Worm (Caenorhabditis elegans): ENCODE results near the gene E04D5.4.
"Not testable (repeated sequence)": the region's sequence is repeated elsewhere in the genome, so short reads cannot be mapped to it uniquely, and the experiment has no call there.

Gene E04D5.4

DNA sequence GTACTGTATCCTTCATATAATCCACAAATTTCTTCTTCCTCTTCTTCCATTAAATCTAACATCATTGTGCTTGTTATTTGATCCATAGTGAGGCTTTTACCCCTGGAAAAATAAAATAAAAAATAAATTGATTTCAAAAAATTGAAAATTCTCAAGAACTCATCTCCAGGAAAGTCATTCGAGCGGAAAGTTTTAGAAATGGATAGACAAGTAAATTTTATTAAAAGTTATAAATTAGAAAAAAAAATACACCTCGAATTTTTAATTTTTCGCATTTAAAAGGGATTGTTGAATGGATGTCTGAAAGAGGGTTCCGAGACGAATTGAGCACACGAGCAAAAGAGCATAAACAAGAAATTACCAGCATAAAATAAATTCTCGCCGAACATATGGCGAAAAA lies 18.1 kb upstream of the E04D5.4 start, which contains the start of gene frpr-21:
Gene frpr-21, minus strand, starts transcription at position 101 of the 400 bp plus-strand sequence.
- no peak for TF ChIP-seq unc-130 (GFP tag; optimal IDR thresholded peaks at IDR 0.05)
- TF ChIP-seq D2030.7 (GFP tag; IDR thresholded peaks at IDR 0.05), result no peak
- TF ChIP-seq lag-1 (GFP tag; IDR thresholded peaks at IDR 0.05), result no peak

DNA sequence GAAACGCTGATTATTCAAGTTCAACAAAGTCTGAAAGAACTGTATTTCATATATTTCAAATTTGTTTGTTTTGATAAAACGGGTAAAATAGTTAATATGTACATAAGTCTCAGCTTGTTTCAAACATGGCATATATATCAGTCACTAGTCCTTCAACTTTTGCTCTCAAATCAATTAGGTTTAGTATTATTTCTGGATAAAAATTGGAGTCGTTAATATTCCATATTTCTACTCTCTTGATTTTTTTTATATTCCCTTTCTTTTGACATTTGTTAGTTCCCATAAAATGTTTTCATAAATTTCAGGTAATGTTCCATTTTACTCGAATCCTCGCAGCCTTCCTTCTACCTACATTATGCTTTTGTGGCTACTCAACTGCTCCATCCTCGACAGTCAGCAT lies 4.2 kb upstream of the E04D5.4 start, which contains the start of gene cut-4:
Gene cut-4, plus strand, starts transcription at position 301 of the 400 bp plus-strand sequence.
- TF ChIP-seq somi-1 (GFP tag; optimal IDR thresholded peaks at IDR 0.05) (no peak), rec-8 (tag; optimal IDR thresholded peaks at IDR 0.05) (no peak), mxl-1 (tag; optimal IDR thresholded peaks at IDR 0.05) (no peak), B0261.1 (tag; optimal IDR thresholded peaks at IDR 0.05) (no peak), ztf-22 (GFP tag; optimal IDR thresholded peaks at IDR 0.05) (no peak), ceh-91 (GFP tag; IDR thresholded peaks at IDR 0.05) (no peak), let-607 (tag; optimal IDR thresholded peaks at IDR 0.05) (no peak), repo-1 (tag; optimal IDR thresholded peaks at IDR 0.05) (no peak), him-1 (tag; optimal IDR thresholded peaks at IDR 0.05) (no peak), efl-1 (GFP tag; optimal IDR thresholded peaks at IDR 0.05) (no peak), unc-130 (GFP tag; optimal IDR thresholded peaks at IDR 0.05) (no peak), Y79H2A.3 (GFP tag; conservative IDR thresholded peaks at IDR 0.05) (no peak), hrde-1 (tag; optimal IDR thresholded peaks at IDR 0.05; ENCODE audit: borderline replicate concordance) (no peak), gei-17 (GFP tag; optimal IDR thresholded peaks at IDR 0.05) (no peak), atf-7 (tag; optimal IDR thresholded peaks at IDR 0.05) (no peak), bed-1 (GFP tag; IDR thresholded peaks at IDR 0.05) (no peak), F22D6.2 (tag; optimal IDR thresholded peaks at IDR 0.05) (no peak), ceh-27 (GFP tag; optimal IDR thresholded peaks at IDR 0.05) (no peak), let-526 (GFP tag; IDR thresholded peaks at IDR 0.05) (no peak), chd-7 (tag; optimal IDR thresholded peaks at IDR 0.05) (no peak)

DNA sequence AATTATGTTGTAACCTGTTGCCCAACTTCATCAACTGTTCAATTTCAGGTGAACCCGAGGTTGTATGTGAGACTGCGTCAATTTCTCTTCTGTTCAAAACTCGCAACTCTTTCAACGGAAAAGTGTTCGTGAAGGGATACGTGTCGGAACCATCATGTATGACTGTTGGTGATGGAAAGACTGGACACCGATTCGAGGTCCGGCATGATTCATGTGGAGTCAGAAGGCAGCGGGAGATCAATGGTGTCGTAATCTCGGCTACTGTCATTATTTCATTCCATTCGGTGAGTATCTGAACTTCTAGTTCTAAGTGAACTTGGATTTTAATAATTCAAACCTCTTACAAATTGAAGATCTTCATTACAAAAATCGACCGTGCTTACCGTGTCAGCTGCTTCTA lies 2.2 kb upstream of the E04D5.4 start:
- no peak for TF ChIP-seq tbx-9 (tag; optimal IDR thresholded peaks at IDR 0.05; ENCODE audit: borderline replicate concordance)
- TF ChIP-seq efl-1 (GFP tag; optimal IDR thresholded peaks at IDR 0.05), result no peak
- no peak for TF ChIP-seq F23B12.7 (tag; optimal IDR thresholded peaks at IDR 0.05; ENCODE audit: insufficient read depth)
- TF ChIP-seq hrde-1 (tag; optimal IDR thresholded peaks at IDR 0.05; ENCODE audit: borderline replicate concordance), result no peak
- no peak for TF ChIP-seq bed-2 (GFP tag; IDR thresholded peaks at IDR 0.05)
- no peak for TF ChIP-seq ceh-79 (tag; optimal IDR thresholded peaks at IDR 0.05)
- TF ChIP-seq rpc-1 (optimal IDR thresholded peaks at IDR 0.05), result no peak
- no peak for TF ChIP-seq rpc-1 (tag; optimal IDR thresholded peaks at IDR 0.05)

DNA sequence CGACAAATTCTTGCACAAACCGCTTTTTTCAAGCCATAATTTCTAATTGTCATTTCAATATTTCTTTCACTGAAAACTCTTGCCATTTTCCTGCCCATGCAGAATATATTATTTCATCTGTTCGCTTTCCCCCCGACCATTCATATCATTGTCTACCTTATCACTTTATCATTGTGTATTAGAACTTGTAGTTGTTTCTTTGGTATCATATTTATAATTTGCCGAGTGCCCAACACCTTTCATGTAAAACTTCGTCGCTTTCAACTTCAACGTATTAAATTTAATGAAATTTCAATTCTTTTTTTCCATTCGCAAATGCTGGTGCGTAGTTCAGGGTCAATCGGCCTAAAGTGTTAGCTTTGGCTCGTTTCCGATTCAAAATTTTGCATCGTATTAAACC lies 2.8 kb downstream of the E04D5.4 start, which contains the start of gene ZK673.1:
Gene ZK673.1, plus strand, starts transcription at position 301 of the 400 bp plus-strand sequence.
- not testable (repeated sequence) for TF ChIP-seq ztf-3 (GFP tag; optimal IDR thresholded peaks at IDR 0.05); Y53F4B.3 (GFP tag; IDR thresholded peaks at IDR 0.05); ceh-58 (GFP tag; IDR thresholded peaks at IDR 0.05)

DNA sequence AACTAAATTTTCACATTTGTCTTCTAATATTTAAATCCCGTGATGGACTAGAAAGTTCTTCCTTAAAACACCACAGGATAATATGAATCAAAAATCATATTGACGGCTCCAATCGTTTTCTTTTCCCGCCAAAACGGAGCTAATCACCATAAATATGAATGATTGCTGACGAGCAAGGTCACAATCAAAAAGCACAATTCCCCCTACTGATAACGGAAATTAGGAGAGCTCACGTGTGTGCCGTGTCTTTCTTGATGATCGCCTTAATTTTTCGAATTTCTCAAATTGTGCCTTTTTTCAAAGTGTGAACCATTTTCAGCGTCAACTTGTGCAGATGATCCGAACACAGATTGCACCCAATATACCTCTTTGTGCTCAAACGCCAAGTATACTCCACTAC lies 3.8 kb downstream of the E04D5.4 start:
- TF ChIP-seq nhr-80 (tag; optimal IDR thresholded peaks at IDR 0.05) (peak; percentile 75), ekl-4 (GFP tag; IDR thresholded peaks at IDR 0.05) (no peak)
